Fruit fly (Drosophila melanogaster) whole organism, adult: ENCODE data around the gene CG34268.

Experiments
- CG11617 ChIP-seq: fragments of 200-800 bp; sonication (Bioruptor generic); optimal IDR thresholded peaks from 2 replicates; lab custom pipeline; 2017; ENCODE audit warnings: mild to moderate bottlenecking, missing biosample characterization, missing genetic modification reagents, missing genetic modification characterization
- CG14711 ChIP-seq: fragments of 200-800 bp; sonication (Bioruptor generic); optimal IDR thresholded peaks from 2 replicates; lab custom pipeline; 2018; ENCODE audit warnings: missing biosample characterization, mild to moderate bottlenecking, missing genetic modification characterization, moderate library complexity
- CG1620 ChIP-seq: fragments of 200-800 bp; sonication (Bioruptor generic); optimal IDR thresholded peaks from 2 replicates; lab custom pipeline; 2016; ENCODE audit warnings: missing biosample characterization, missing genetic modification characterization
- CG33017 ChIP-seq: fragments of 200-800 bp; sonication (Bioruptor generic); optimal IDR thresholded peaks from 2 replicates; lab custom pipeline; 2018; ENCODE audit warnings: missing biosample characterization, mild to moderate bottlenecking, missing genetic modification characterization, moderate library complexity
- CG5204 ChIP-seq: fragments of 200-800 bp; sonication (Bioruptor generic); optimal IDR thresholded peaks from 2 replicates; lab custom pipeline; 2016; ENCODE audit warnings: missing biosample characterization, missing genetic modification characterization
- Clk ChIP-seq: fragments of 200-800 bp; sonication (Bioruptor generic); optimal IDR thresholded peaks from 2 replicates; lab custom pipeline; 2017; ENCODE audit warnings: missing biosample characterization, missing genetic modification characterization
- Crg-1 ChIP-seq: fragments of 200-800 bp; sonication (Bioruptor generic); optimal IDR thresholded peaks from 2 replicates; lab custom pipeline; 2016; ENCODE audit warnings: missing biosample characterization, missing genetic modification characterization
- bab1 ChIP-seq: fragments of 200-800 bp; sonication (Bioruptor generic); optimal IDR thresholded peaks from 3 replicates; lab custom pipeline; 2019; ENCODE audit warnings: missing biosample characterization, mild to moderate bottlenecking, missing genetic modification characterization, moderate library complexity
- kay ChIP-seq: fragments of 200-800 bp; sonication (Bioruptor generic); peaks from one replicate; lab custom pipeline; 2016; ENCODE audit warnings: missing biosample characterization, missing genetic modification characterization, borderline replicate concordance
- ovo ChIP-seq: fragments of 200-800 bp; sonication (Bioruptor generic); optimal IDR thresholded peaks from 2 replicates; lab custom pipeline; 2016; ENCODE audit warnings: missing biosample characterization, missing genetic modification characterization

dm6 chr3L:488612-489011 is 12.2 kb upstream of the CG34268 start:
- no peak for TF ChIP-seq bab1 (GFP tag; lab: Kevin White, UChicago)
- TF ChIP-seq Crg-1 (GFP tag; lab: Kevin White, UChicago) = no peak
- TF ChIP-seq Clk (GFP tag; lab: Kevin White, UChicago) = no peak
- no peak for TF ChIP-seq ovo (GFP tag; lab: Kevin White, UChicago)
- no peak for TF ChIP-seq CG33017 (tag; lab: Kevin White, UChicago)
- no peak for TF ChIP-seq CG1620 (GFP tag; lab: Kevin White, UChicago)
- TF ChIP-seq CG11617 (GFP tag; lab: Kevin White, UChicago) = no peak
- TF ChIP-seq CG14711 (tag; lab: Kevin White, UChicago) = no peak
- TF ChIP-seq kay = no peak
- TF ChIP-seq CG5204 (GFP tag; lab: Kevin White, UChicago) = no peak
